Worm (Caenorhabditis elegans): ENCODE results near the gene scl-2.

- TF ChIP-seq T22C8.4 (GFP tag; IDR thresholded peaks at IDR 0.05) (no peak), cog-1 (tag; optimal IDR thresholded peaks at IDR 0.05) (no peak), flt-1 (GFP tag; IDR thresholded peaks at IDR 0.05) (no peak), ref-1 (GFP tag; conservative IDR thresholded peaks at IDR 0.05) (no peak), med-1 (GFP tag; optimal IDR thresholded peaks at IDR 0.05; ENCODE audit: insufficient read depth) (no peak), ztf-29 (GFP tag; IDR thresholded peaks at IDR 0.05) (no peak), klf-2 (GFP tag; conservative IDR thresholded peaks at IDR 0.05) (no peak), tab-1 (GFP tag; IDR thresholded peaks at IDR 0.05) (no peak)
Measured at ce11 chrIV:13068451-13068850, 10.9 kb downstream of the scl-2 start, which contains the start of gene scl-6.
